Fruit fly (Drosophila melanogaster) whole organism, prepupa: ENCODE data around the gene CG12617.

Experiments
- CG10631 ChIP-seq: fragments of 200-800 bp; sonication (Bioruptor generic); optimal IDR thresholded peaks from 2 replicates; lab custom pipeline; 2016; ENCODE audit warnings: missing biosample characterization, missing genetic modification characterization
- CG10669 ChIP-seq: fragments of 200-800 bp; sonication (Bioruptor generic); optimal IDR thresholded peaks from 3 replicates; lab custom pipeline; 2018; ENCODE audit warnings: missing biosample characterization, mild to moderate bottlenecking, missing genetic modification characterization, moderate library complexity
- CG11294 ChIP-seq: fragments of 200-800 bp; sonication (Bioruptor generic); IDR thresholded peaks from 2 replicates; pipeline ENCODE4 v1.3.6; 2022; ENCODE audit warnings: missing biosample characterization, missing genetic modification characterization
- CG11902 ChIP-seq: fragments of 200-800 bp; sonication (Bioruptor generic); optimal IDR thresholded peaks from 3 replicates; lab custom pipeline; 2016; ENCODE audit warnings: missing biosample characterization, missing genetic modification characterization
- CG15336 ChIP-seq: fragments of 200-800 bp; sonication (Bioruptor generic); IDR thresholded peaks from 2 replicates; pipeline ENCODE4 v1.3.6; 2022; ENCODE audit warnings: missing biosample characterization, missing genetic modification characterization
- CG1621 ChIP-seq: fragments of 200-800 bp; sonication (Bioruptor generic); optimal IDR thresholded peaks from 3 replicates; lab custom pipeline; 2018; ENCODE audit warnings: missing biosample characterization, mild to moderate bottlenecking, missing genetic modification characterization
- CG16779 ChIP-seq: fragments of 200-800 bp; sonication (Bioruptor generic); optimal IDR thresholded peaks from 3 replicates; lab custom pipeline; 2017; ENCODE audit warnings: missing biosample characterization, mild to moderate bottlenecking, missing genetic modification characterization
- CG3032 ChIP-seq: fragments of 200-800 bp; optimal IDR thresholded peaks from 2 replicates; lab custom pipeline; 2019; ENCODE audit warnings: missing biosample characterization, mild to moderate bottlenecking, missing genetic modification characterization, moderate library complexity
- CG32006 ChIP-seq: fragments of 200-800 bp; sonication (Bioruptor generic); optimal IDR thresholded peaks from 3 replicates; lab custom pipeline; 2017; ENCODE audit warnings: missing biosample characterization, mild to moderate bottlenecking, missing genetic modification characterization
- CG34406 ChIP-seq: fragments of 200-800 bp; sonication (Bioruptor generic); optimal IDR thresholded peaks from 3 replicates; lab custom pipeline; 2016; ENCODE audit warnings: missing biosample characterization, missing genetic modification characterization
- CG3919 ChIP-seq: fragments of 200-800 bp; sonication (Bioruptor generic); optimal IDR thresholded peaks from 3 replicates; lab custom pipeline; 2016; ENCODE audit warnings: missing biosample characterization, missing genetic modification characterization
- CG6163 ChIP-seq: fragments of 200-800 bp; sonication (Bioruptor generic); IDR thresholded peaks from 3 replicates; pipeline ENCODE4 v1.3.6; 2022; ENCODE audit warnings: missing biosample characterization, missing genetic modification characterization
- CG6276 ChIP-seq: fragments of 200-800 bp; sonication (Bioruptor generic); optimal IDR thresholded peaks from 2 replicates; lab custom pipeline; 2017; ENCODE audit warnings: missing biosample characterization, mild to moderate bottlenecking, missing genetic modification characterization
- CG6792 ChIP-seq: fragments of 200-800 bp; sonication (Bioruptor generic); optimal IDR thresholded peaks from 3 replicates; lab custom pipeline; 2016; ENCODE audit warnings: missing biosample characterization, missing genetic modification characterization
- CG6808 ChIP-seq: fragments of 200-800 bp; sonication (Bioruptor generic); optimal IDR thresholded peaks from 3 replicates; lab custom pipeline; 2017; ENCODE audit warnings: missing biosample characterization, missing genetic modification characterization, mild to moderate bottlenecking, moderate library complexity, missing genetic modification reagents
- CG7368 ChIP-seq: fragments of 200-800 bp; sonication (Bioruptor generic); optimal IDR thresholded peaks from 3 replicates; lab custom pipeline; 2016; ENCODE audit warnings: missing biosample characterization, missing genetic modification characterization
- CG9139 ChIP-seq: fragments of 200-800 bp; sonication (Bioruptor generic); optimal IDR thresholded peaks from 3 replicates; lab custom pipeline; 2017; ENCODE audit warnings: missing biosample characterization, mild to moderate bottlenecking, missing genetic modification characterization
- Eip78C ChIP-seq: fragments of 200-800 bp; sonication (Bioruptor generic); peaks from one replicate; lab custom pipeline; 2016; ENCODE audit warnings: missing biosample characterization, missing genetic modification characterization
- Eip93F ChIP-seq: fragments of 200-800 bp; sonication (Bioruptor generic); optimal IDR thresholded peaks from 2 replicates; lab custom pipeline; 2016; ENCODE audit warnings: missing biosample characterization, mild to moderate bottlenecking, missing genetic modification characterization
- Ets96B ChIP-seq: fragments of 200-800 bp; optimal IDR thresholded peaks from 2 replicates; lab custom pipeline; 2019; ENCODE audit warnings: missing biosample characterization, mild to moderate bottlenecking, missing genetic modification characterization, moderate library complexity
- Gug ChIP-seq: fragments of 200-800 bp; sonication (Bioruptor generic); IDR thresholded peaks from 2 replicates; pipeline ENCODE4 v1.3.6; 2022; ENCODE audit warnings: missing biosample characterization, missing genetic modification characterization
- Hr39 ChIP-seq: fragments of 200-800 bp; sonication (Bioruptor generic); optimal IDR thresholded peaks from 2 replicates; lab custom pipeline; 2016; ENCODE audit warnings: missing biosample characterization, missing genetic modification characterization
- Hr4 ChIP-seq: fragments of 200-800 bp; sonication (Bioruptor generic); optimal IDR thresholded peaks from 3 replicates; lab custom pipeline; 2016; ENCODE audit warnings: missing biosample characterization, missing genetic modification characterization
- Lpt ChIP-seq: fragments of 200-800 bp; sonication (Bioruptor generic); optimal IDR thresholded peaks from 3 replicates; lab custom pipeline; 2016; ENCODE audit warnings: missing biosample characterization, missing genetic modification characterization
- Met ChIP-seq: fragments of 200-800 bp; sonication (Bioruptor generic); optimal IDR thresholded peaks from 3 replicates; lab custom pipeline; 2016; ENCODE audit warnings: missing biosample characterization, missing genetic modification characterization
- Sox102F ChIP-seq: fragments of 200-800 bp; sonication (Bioruptor generic); optimal IDR thresholded peaks from 2 replicates; lab custom pipeline; 2016; ENCODE audit warnings: missing biosample characterization, mild to moderate bottlenecking, missing genetic modification characterization
- Sox15 ChIP-seq: fragments of 200-800 bp; sonication (Bioruptor generic); optimal IDR thresholded peaks from 3 replicates; lab custom pipeline; 2016; ENCODE audit warnings: missing biosample characterization, missing genetic modification characterization
- achi ChIP-seq: fragments of 200-800 bp; sonication (Bioruptor generic); optimal IDR thresholded peaks from 3 replicates; lab custom pipeline; 2016; ENCODE audit warnings: missing biosample characterization, missing genetic modification characterization
- acj6 ChIP-seq: fragments of 200-800 bp; sonication (Bioruptor generic); optimal IDR thresholded peaks from 3 replicates; lab custom pipeline; 2016; ENCODE audit warnings: missing biosample characterization, missing genetic modification characterization
- cyc ChIP-seq: fragments of 200-800 bp; sonication (Bioruptor generic); optimal IDR thresholded peaks from 3 replicates; lab custom pipeline; 2016; ENCODE audit warnings: missing biosample characterization, missing genetic modification characterization
- dsx ChIP-seq: fragments of 200-800 bp; optimal IDR thresholded peaks from 3 replicates; lab custom pipeline; 2019; ENCODE audit warnings: missing biosample characterization, mild to moderate bottlenecking, missing genetic modification characterization, moderate library complexity; ENCODE audit not compliant: poor library complexity, severe bottlenecking
- eg ChIP-seq: fragments of 200-800 bp; sonication (Bioruptor generic); IDR thresholded peaks from 3 replicates; pipeline ENCODE4 v1.3.6; 2022; ENCODE audit warnings: missing biosample characterization, missing genetic modification characterization
- esn ChIP-seq: fragments of 200-800 bp; sonication (Bioruptor generic); optimal IDR thresholded peaks from 2 replicates; lab custom pipeline; 2016; ENCODE audit warnings: missing biosample characterization, mild to moderate bottlenecking, missing genetic modification characterization, moderate library complexity
- fd59A ChIP-seq: fragments of 200-800 bp; sonication (Bioruptor generic); optimal IDR thresholded peaks from 2 replicates; lab custom pipeline; 2017; ENCODE audit warnings: missing biosample characterization, mild to moderate bottlenecking, missing genetic modification characterization, missing genetic modification reagents
- fkh ChIP-seq: fragments of 200-800 bp; sonication (Bioruptor generic); optimal IDR thresholded peaks from 3 replicates; lab custom pipeline; 2017; ENCODE audit warnings: missing biosample characterization, mild to moderate bottlenecking, missing genetic modification characterization, moderate library complexity
- pdm3 ChIP-seq: fragments of 200-800 bp; sonication (Bioruptor generic); optimal IDR thresholded peaks from 3 replicates; lab custom pipeline; 2016; ENCODE audit warnings: missing biosample characterization, missing genetic modification characterization
- salr ChIP-seq, 2 experiments: fragments of 200-800 bp; sonication (Bioruptor generic); optimal IDR thresholded peaks; 3 replicates each; lab custom pipeline; 2016 to 2018; ENCODE audit warnings: missing biosample characterization in 2 of 2, missing genetic modification characterization in 2 of 2, mild to moderate bottlenecking in 1 of 2
- ss ChIP-seq, 2 experiments: fragments of 200-800 bp; sonication (Bioruptor generic); optimal IDR thresholded peaks; 2 replicates in 1 of 2; 3 replicates in 1 of 2; lab custom pipeline; 2017 to 2018; ENCODE audit warnings: mild to moderate bottlenecking in 2 of 2, missing biosample characterization in 2 of 2, missing genetic modification characterization in 2 of 2, moderate library complexity in 1 of 2
- svp ChIP-seq: fragments of 200-800 bp; sonication (Bioruptor generic); peaks from one replicate; lab custom pipeline; 2016; ENCODE audit warnings: missing biosample characterization, missing genetic modification characterization
- vri ChIP-seq: fragments of 200-800 bp; sonication (Bioruptor generic); optimal IDR thresholded peaks from 3 replicates; lab custom pipeline; 2016; ENCODE audit warnings: missing biosample characterization, mild to moderate bottlenecking, missing genetic modification characterization

The CG12617 gene

dm6 chr2L:20294393-20294792 lies at the start of gene CG12617:
TSS of gene CG12617 (plus strand) at chr2L:20294693.
- no peak for TF ChIP-seq CG7368 (GFP tag; lab: Kevin White, UChicago)
- TF ChIP-seq svp = peak; percentile 39
- no peak for TF ChIP-seq Gug
- TF ChIP-seq cyc = no peak
- TF ChIP-seq, all 60 proteins: peak for 1

DNA sequence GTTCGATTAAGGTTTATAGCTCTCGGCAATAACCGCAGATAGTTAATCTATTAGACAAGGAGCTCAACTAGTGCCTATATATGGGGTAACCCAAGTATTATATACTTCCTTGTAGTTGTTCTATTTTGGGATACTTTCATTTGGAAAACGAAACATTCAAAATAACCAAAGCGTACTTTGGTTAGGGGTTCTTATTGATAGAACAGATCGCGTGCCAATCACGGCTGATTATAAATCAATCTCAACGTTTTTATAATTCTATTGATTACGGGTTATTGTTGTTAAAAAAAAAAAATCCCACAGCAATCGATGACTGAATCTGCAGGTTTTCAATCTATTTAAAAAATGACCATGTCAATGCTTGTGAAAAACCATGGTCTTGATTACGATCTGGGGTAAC lies 37.4 kb upstream of the CG12617 start, which contains the start of gene CG17571:
Gene CG17571, minus strand, starts transcription at position 101 of the 400 bp plus-strand sequence.
- TF ChIP-seq Hr4 (GFP tag; lab: Kevin White, UChicago) (no peak), CG3919 (no peak), CG6276 (GFP tag; lab: Kevin White, UChicago) (no peak), CG3032 (no peak), dsx (no peak), acj6 (GFP tag; lab: Kevin White, UChicago) (no peak), CG11902 (no peak), CG10631 (GFP tag; lab: Kevin White, UChicago) (no peak), Ets96B (tag; lab: Kevin White, UChicago) (no peak), CG6163 (no peak), fd59A (GFP tag; lab: Kevin White, UChicago) (no peak), Eip78C (GFP tag; lab: Kevin White, UChicago) (no peak), Lpt (GFP tag; lab: Kevin White, UChicago) (no peak), svp (no peak), pdm3 (GFP tag; lab: Kevin White, UChicago) (no peak), Sox102F (GFP tag; lab: Kevin White, UChicago) (no peak), fkh (GFP tag; lab: Kevin White, UChicago) (no peak), CG32006 (GFP tag; lab: Kevin White, UChicago) (no peak)
- TF ChIP-seq, all 60 proteins: peak for 0

DNA sequence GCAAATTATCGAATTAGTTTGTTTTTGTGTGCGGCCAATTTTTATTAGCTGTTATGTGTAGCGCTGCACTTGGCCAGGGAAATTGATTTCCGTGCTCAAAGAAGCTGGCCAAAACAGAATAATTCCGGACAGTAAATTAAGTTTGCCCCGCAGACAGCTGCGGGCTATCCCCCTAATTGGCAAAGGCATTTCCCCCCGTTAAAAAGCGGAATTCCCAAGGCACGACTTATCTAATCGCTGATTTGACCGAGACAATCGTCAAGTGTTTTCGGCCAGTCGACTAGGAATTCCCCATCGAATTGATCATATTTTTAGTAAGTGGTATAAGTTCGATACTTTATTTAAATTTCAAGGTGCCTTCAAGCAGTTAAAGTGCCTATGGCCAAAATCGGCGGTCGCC lies 31.4 kb upstream of the CG12617 start:
- TF ChIP-seq Ets96B (tag; lab: Kevin White, UChicago) (no peak), Sox15 (GFP tag; lab: Kevin White, UChicago) (no peak), CG6163 (no peak), esn (no peak), CG10631 (GFP tag; lab: Kevin White, UChicago) (no peak)

DNA sequence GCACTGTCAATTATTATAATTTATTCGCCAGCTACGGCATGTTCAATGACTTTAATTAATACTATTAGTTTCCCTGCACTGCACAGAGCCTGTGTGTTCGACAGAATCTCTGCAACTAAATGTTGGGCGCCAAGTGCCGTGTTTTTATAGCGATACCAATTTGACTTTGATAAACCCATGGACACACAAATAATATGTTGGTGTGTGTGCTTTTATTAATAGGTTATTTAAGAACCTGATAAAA lies 30.2 kb upstream of the CG12617 start, which contains the start of gene CG17570:
Gene CG17570, minus strand, starts transcription at position 101 of the 244 bp plus-strand sequence.
- TF ChIP-seq CG10631 (GFP tag; lab: Kevin White, UChicago) (no peak), CG34406 (GFP tag; lab: Kevin White, UChicago) (no peak), Sox15 (GFP tag; lab: Kevin White, UChicago) (no peak), CG7368 (GFP tag; lab: Kevin White, UChicago) (no peak), Hr39 (no peak), CG15336 (no peak), Eip93F (GFP tag; lab: Kevin White, UChicago) (no peak), fd59A (GFP tag; lab: Kevin White, UChicago) (no peak), CG9139 (GFP tag; lab: Kevin White, UChicago) (no peak), salr (GFP tag; optimal IDR thresholded peaks at IDR 0.05; lab: Kevin White, UChicago) (no peak), pdm3 (GFP tag; lab: Kevin White, UChicago) (no peak), CG10669 (GFP tag; lab: Kevin White, UChicago) (no peak), CG11294 (GFP tag; lab: Robert Waterston, UW) (no peak)

- TF ChIP-seq Lpt (GFP tag; lab: Kevin White, UChicago) = no peak
- TF ChIP-seq Hr39 = peak; percentile 16
- peak; percentile 78 for TF ChIP-seq vri (GFP tag; lab: Kevin White, UChicago)
- TF ChIP-seq dsx = no peak
- TF ChIP-seq esn = no peak
- no peak for TF ChIP-seq Eip93F (GFP tag; lab: Kevin White, UChicago)
- no peak for TF ChIP-seq CG6792 (GFP tag; lab: Kevin White, UChicago)
- peak; percentile 16 for TF ChIP-seq Met (GFP tag; lab: Kevin White, UChicago)
- TF ChIP-seq CG10669 (GFP tag; lab: Kevin White, UChicago) = no peak
- no peak for TF ChIP-seq fd59A (GFP tag; lab: Kevin White, UChicago)
- no peak for TF ChIP-seq Hr4 (GFP tag; lab: Kevin White, UChicago)
- no peak for TF ChIP-seq ss (GFP tag; optimal IDR thresholded peaks at IDR 0.05; lab: Kevin White, UChicago)
- TF ChIP-seq eg (GFP tag; lab: Robert Waterston, UW) = no peak
- TF ChIP-seq Gug = no peak
- TF ChIP-seq CG1621 (tag; lab: Kevin White, UChicago) = no peak
- no peak for TF ChIP-seq CG6808 (GFP tag; lab: Kevin White, UChicago)
- TF ChIP-seq CG6276 (GFP tag; lab: Kevin White, UChicago) = no peak
- TF ChIP-seq CG32006 (GFP tag; lab: Kevin White, UChicago) = no peak
- TF ChIP-seq achi (GFP tag; lab: Kevin White, UChicago) = no peak
- no peak for TF ChIP-seq CG16779 (tag; lab: Kevin White, UChicago)
Measured at dm6 chr2L:20264568-20265547, 29.6 kb upstream of the CG12617 start.
